Fruit fly (Drosophila melanogaster): ENCODE measurements around the gene CG14408.

Gene CG14408

dm6 chrX:14812239-14812638 lies 19.6 kb downstream of the CG14408 start (continued):
- TF ChIP-seq lmd (GFP tag; IDR thresholded peaks at IDR 0.05): peak; percentile 13; the same call in 1 of the 2 replicates
- TF ChIP-seq row (GFP tag; IDR thresholded peaks at IDR 0.05): peak; percentile 50; the same call in 2 of the 3 replicates
- TF ChIP-seq CG5180 (GFP tag; optimal IDR thresholded peaks at IDR 0.05): no peak
- peak; percentile 12 for TF ChIP-seq CG2120 (GFP tag; optimal IDR thresholded peaks at IDR 0.05)
- TF ChIP-seq CG30403 (GFP tag; optimal IDR thresholded peaks at IDR 0.05): peak; percentile 8
- TF ChIP-seq CG11696 (GFP tag; IDR thresholded peaks at IDR 0.05): no peak
- no peak for TF ChIP-seq CG10654 (GFP tag; optimal IDR thresholded peaks at IDR 0.05)
- TF ChIP-seq CG17328 (GFP tag; IDR thresholded peaks at IDR 0.05): 0 out of 2 replicates have a peak, but pooled peaks have one; percentile 19
- TF ChIP-seq hkb (optimal IDR thresholded peaks at IDR 0.05): no peak
- TF ChIP-seq hkb (GFP tag; IDR thresholded peaks at IDR 0.05): peak; percentile 56; the same call in 1 of the 2 replicates
- peak; percentile 18; the same call in 1 of the 2 replicates for TF ChIP-seq MBD-R2 (GFP tag; IDR thresholded peaks at IDR 0.05)
- TF ChIP-seq CG3847 (GFP tag; IDR thresholded peaks at IDR 0.05): 0 out of 2 replicates have a peak, but pooled peaks have one; percentile 25
- TF ChIP-seq HLH3B (GFP tag; IDR thresholded peaks at IDR 0.05): 0 out of 2 replicates have a peak, but pooled peaks have one; percentile 13
- no peak for TF ChIP-seq CG33557 (GFP tag; optimal IDR thresholded peaks at IDR 0.05)
- TF ChIP-seq dmrt99B (tag; optimal IDR thresholded peaks at IDR 0.05): peak; percentile 1

- TF ChIP-seq Tbp (GFP tag; optimal IDR thresholded peaks at IDR 0.05) (no peak), CG2889 (GFP tag; IDR thresholded peaks at IDR 0.05) (no peak), gcm2 (GFP tag; optimal IDR thresholded peaks at IDR 0.05) (no peak), CG18599 (GFP tag; optimal IDR thresholded peaks at IDR 0.05) (no peak), fd3F (GFP tag; optimal IDR thresholded peaks at IDR 0.05) (no peak), D19A (tag; optimal IDR thresholded peaks at IDR 0.05) (no peak), pum (GFP tag; optimal IDR thresholded peaks at IDR 0.05) (no peak), CG1832 (GFP tag; optimal IDR thresholded peaks at IDR 0.05) (no peak), CG4424 (GFP tag; optimal IDR thresholded peaks at IDR 0.05) (no peak), maf-S (GFP tag; optimal IDR thresholded peaks at IDR 0.05) (no peak), CG10147 (GFP tag; optimal IDR thresholded peaks at IDR 0.05) (no peak), Hsf (GFP tag; optimal IDR thresholded peaks at IDR 0.05) (no peak), seq (GFP tag; IDR thresholded peaks at IDR 0.05) (no peak), toy (GFP tag; IDR thresholded peaks at IDR 0.05) (no peak), chinmo (GFP tag; IDR thresholded peaks at IDR 0.05; ENCODE audit: partially characterized antibody) (no peak), Dll (GFP tag; IDR thresholded peaks at IDR 0.05; ENCODE audit: partially characterized antibody) (no peak), fd102C (GFP tag; optimal IDR thresholded peaks at IDR 0.05) (no peak), Med (GFP tag) (no peak), sqz (GFP tag; optimal IDR thresholded peaks at IDR 0.05) (no peak), CG1602 (GFP tag; optimal IDR thresholded peaks at IDR 0.05) (no peak), Blimp-1 (GFP tag; optimal IDR thresholded peaks at IDR 0.05) (peak; percentile 13), prd (optimal IDR thresholded peaks at IDR 0.05) (no peak), prd (GFP tag; IDR thresholded peaks at IDR 0.05) (peak; percentile 51; the same call in 2 of the 3 replicates), chif (GFP tag; optimal IDR thresholded peaks at IDR 0.05) (no peak), Bgb (GFP tag; IDR thresholded peaks at IDR 0.05; ENCODE audit: partially characterized antibody) (no peak), CG4854 (GFP tag; optimal IDR thresholded peaks at IDR 0.05) (no peak), btn (GFP tag; optimal IDR thresholded peaks at IDR 0.05) (no peak), CG11504 (tag; optimal IDR thresholded peaks at IDR 0.05) (peak; percentile 21), nmo (GFP tag; optimal IDR thresholded peaks at IDR 0.05) (peak; percentile 33), phol (tag; optimal IDR thresholded peaks at IDR 0.05) (peak; percentile 8), sim (GFP tag; IDR thresholded peaks at IDR 0.05) (no peak), CG11085 (GFP tag; IDR thresholded peaks at IDR 0.05) (no peak), dati (GFP tag; IDR thresholded peaks at IDR 0.05) (no peak), Dref (GFP tag; IDR thresholded peaks at IDR 0.05) (no peak), ewg (GFP tag; optimal IDR thresholded peaks at IDR 0.05) (no peak), Hr78 (GFP tag; optimal IDR thresholded peaks at IDR 0.05) (peak in 1 of 2 experiments; percentile 19)
Observed at dm6 chrX:14810433-14810832, 21.4 kb downstream of the CG14408 start.

All from whole organism, embryonic.